Fruit fly (Drosophila melanogaster) ovary, adult (tissue): Measurements from ENCODE around the gene pyd.

Experiments
- CG17801 ChIP-seq: fragments of 200-800 bp; optimal IDR thresholded peaks from 2 replicates; lab custom pipeline; 2019; ENCODE audit warnings: missing biosample characterization, mild to moderate bottlenecking, missing genetic modification characterization, moderate library complexity; ENCODE audit not compliant: partially characterized antibody

Gene pyd

DNA sequence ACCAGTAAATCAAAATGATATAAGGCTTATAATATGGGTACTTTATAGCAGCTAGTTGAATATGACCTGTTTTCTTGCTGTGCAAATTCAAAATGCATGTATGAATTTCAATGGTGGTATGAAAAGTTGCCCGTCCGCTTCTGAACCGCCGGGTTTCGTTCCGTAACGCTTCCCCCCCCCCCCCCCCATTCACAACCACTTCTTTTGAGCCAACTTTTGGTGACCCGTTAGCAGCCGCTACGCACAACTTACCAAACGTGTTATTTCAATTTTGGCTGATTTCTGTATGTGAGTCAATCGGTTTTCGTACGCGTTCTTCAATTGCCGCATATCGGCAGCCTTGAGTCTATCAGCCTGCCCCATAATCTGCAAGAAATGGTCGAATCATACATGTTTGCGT is 138.0 kb downstream of the pyd start:
- TF ChIP-seq CG17801: no peak

DNA sequence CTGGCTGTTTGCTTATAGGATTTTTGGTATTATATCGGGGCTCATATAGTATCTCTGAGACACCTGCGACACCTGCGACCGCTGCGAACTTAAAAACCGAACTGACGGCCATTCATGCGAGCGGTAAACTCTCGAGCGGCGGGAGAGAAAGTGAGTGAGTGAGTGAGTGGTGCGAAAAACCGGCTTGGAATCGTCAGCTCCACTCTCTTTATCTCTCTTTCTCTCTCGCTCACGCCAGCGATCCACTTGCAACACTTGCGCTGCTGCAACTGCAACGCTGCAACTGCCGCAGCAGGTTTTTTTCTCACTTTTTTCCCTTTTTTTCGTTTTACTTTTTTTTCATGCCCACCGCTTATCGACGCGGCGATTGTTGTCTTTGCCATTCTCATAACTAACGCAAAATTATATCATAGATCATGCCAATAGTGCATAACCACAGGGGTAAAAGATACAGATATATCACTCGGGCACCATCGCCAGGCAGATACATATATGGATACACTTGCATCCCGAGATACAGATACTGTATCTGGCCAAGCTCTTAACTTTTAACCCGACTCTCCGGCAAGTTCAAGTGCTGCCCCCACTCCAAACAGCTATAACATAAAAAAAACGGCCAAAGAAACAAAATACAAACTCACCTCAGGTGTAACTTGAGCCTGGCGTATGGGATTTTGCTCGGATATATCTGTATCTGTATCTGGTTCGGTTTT is 139.1 kb downstream of the pyd start:
- no peak for TF ChIP-seq CG17801

DNA sequence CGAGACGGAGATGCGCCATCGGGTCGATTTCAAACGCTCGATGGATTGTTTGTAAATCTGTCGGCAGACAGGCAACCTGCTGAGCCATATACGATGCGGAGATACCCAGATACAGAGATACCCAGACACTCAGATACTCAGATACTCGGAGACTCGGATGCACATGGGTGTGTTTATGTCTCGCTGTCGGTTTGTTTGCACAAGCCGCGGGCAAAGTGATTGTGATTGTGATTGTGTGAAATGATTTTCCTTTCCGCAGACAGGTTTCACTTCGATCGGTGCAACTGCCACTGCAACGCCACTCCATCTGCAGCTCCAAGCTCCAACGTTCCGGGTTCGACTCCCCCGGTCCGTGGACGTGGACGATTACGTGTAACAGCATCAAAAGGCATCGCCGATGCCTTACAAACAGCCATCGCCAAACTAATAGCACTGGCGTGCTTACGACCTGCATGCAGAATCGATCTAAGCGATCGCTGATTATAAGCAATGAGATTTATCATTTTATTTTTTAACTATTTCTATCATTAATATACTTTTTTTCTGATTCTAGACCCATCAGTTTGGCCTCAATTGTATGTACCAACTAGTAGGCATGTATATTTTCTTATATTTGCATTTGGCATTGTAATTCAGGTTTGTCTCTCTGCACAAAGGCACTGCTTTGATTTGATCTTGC is 142.8 kb downstream of the pyd start:
- no peak for TF ChIP-seq CG17801

DNA sequence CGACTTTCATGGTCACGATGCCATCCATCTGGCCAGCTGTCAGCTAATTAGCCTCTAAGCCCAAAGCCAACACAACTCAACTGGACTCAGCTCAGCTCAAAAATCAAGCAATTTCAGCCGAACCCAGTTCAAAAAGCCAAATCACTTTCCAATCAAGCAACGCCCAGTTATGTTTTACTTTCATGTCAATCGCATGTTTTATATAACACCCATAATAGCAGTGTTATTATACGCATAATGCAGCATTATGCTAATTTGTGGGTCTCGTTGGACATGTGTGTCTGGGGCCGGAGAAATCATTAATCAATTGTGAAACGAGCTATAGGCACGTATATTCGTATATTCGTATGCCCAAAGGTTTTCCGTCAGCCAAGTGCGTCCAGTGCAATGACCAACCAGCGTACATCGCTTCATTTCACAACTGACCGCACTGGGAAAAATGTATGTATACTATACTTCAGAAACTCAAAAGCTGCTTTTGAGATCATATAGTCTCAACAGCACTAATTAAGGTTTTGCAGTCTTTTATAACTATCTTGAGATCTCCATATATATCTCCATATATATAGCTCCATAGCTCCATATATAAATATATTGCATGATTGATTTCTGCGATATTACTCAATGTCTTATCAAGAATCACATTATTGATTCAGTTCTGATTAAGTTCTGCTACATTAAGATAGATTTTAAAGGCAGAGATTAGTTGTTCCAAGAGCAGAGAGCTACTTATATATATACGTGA is 144.0 kb downstream of the pyd start:
- no peak for TF ChIP-seq CG17801

DNA sequence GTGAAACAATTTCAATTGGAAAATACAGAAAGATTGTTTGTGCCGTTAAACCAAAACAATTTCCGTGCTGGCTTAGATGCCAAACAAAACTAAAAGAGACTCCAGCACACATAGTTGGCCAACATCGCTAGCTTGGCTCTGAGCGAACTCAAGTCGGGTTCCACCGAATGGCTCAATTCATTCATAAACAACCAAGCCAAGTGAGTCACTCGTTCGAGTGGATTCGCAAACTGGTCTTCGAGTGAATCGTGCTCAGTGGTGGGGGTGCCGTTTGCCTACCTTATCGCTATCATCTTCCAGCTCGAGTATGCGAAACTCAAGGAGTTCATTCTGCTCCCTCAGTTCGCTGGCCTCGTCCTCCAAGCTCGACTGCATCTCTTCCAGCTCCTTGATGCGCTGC is 146.2 kb downstream of the pyd start:
- TF ChIP-seq CG17801: no peak

DNA sequence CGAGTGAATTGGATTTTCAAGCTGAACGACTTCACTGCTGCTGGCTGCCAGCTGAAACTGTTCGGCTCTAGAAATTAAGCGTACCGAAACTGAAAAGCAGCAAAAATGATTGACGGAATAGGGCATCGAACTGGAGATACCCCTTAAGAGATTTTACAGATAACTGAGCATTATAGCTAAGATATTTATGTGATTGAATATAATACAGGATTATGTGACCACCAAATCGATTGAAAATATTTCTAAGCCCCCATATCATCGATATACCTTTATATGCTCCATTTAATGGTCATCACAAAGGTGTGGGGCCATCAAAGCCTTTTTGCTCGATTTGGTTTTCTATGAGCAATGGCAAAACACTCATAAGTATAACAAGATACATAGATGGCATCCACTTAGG is 146.9 kb downstream of the pyd start:
- TF ChIP-seq CG17801: no peak

DNA sequence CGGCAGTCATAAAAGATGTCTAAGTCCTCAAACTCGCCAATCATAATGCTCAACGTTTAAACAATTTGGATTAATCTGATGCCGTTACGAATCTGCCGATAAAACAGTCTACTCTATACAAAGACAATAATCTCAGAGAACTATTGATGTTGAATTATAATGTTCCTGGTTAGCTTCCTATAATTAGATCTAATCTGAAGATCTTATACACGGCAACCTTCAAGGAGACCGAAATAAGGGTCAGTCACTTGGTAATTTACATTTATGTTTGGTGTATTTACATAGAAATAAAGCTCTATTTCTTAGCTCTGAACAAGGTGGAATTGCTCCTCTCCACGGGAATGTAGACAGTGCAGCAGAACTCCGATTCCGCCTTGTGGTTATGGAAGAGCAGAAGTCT is 151.0 kb downstream of the pyd start, which contains the start of gene CG33189:
Gene CG33189 (minus strand): TSS at position 101 of the 400 bp plus-strand sequence.
- no peak for TF ChIP-seq CG17801

DNA sequence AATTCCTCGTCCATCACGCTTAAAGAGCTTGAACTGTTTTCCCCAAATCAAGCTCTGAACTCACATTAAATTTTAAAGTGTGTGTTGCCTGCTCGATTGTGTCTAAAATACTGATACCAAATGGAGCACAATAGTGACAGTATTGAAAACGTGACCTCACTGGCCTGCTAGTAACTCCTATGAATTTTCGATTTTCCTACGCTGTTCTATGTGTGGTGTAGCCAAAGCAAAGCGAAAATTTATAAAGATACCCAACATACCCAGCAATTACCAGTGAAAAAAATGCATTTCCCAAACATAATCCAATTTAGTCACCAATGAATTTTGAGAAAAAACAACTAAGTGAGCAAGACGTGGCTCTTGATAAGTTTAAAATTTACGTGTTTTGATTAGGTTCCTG is 151.9 kb downstream of the pyd start, which contains the start of gene CG33191:
Gene CG33191 (minus strand): TSS at position 101 of the 400 bp plus-strand sequence.
- TF ChIP-seq CG17801: no peak
